Worm (Caenorhabditis elegans) whole organism, midembryonic: ENCODE data around the gene sec-23.

ENCODE experiments used
- T22C8.4 ChIP-seq: fragments of 200-800 bp; sonication (Bioruptor generic); IDR thresholded peaks from 2 replicates; pipeline ENCODE4 v1.3.6; 2022; ENCODE audit warnings: missing genetic modification characterization, missing compliant biosample characterization
- flt-1 ChIP-seq: fragments of 200-800 bp; sonication (Bioruptor generic); IDR thresholded peaks from 2 replicates; pipeline ENCODE4 v1.3.6; 2022; ENCODE audit warnings: missing genetic modification characterization, missing compliant biosample characterization
- klf-2 ChIP-seq: fragments of 200-800 bp; sonication (Bioruptor generic); conservative IDR thresholded peaks from 2 replicates; pipeline ENCODE4 v1.3.6; 2022; ENCODE audit warnings: missing genetic modification reagents, missing genetic modification characterization, missing compliant biosample characterization
- med-1 ChIP-seq: sonication (generic microtip); optimal IDR thresholded peaks from 2 replicates; lab custom pipeline; 2017; ENCODE audit warnings: missing genetic modification characterization, mild to moderate bottlenecking, missing compliant biosample characterization, antibody characterized with exemption, missing genetic modification reagents; ENCODE audit not compliant: insufficient read depth
- ref-1 ChIP-seq: fragments of 200-800 bp; sonication (Bioruptor generic); conservative IDR thresholded peaks from 2 replicates; pipeline ENCODE4 v1.3.6; 2022; ENCODE audit warnings: missing genetic modification reagents, missing genetic modification characterization, missing compliant biosample characterization
- tab-1 ChIP-seq: fragments of 200-800 bp; sonication (Bioruptor generic); IDR thresholded peaks from 2 replicates; pipeline ENCODE4 v1.3.6; 2022; ENCODE audit warnings: missing genetic modification characterization, missing compliant biosample characterization
- ztf-23 ChIP-seq: fragments of 200-800 bp; sonication (Bioruptor generic); IDR thresholded peaks from 2 replicates; pipeline ENCODE4 v1.3.6; 2022; ENCODE audit warnings: missing genetic modification reagents, missing genetic modification characterization, missing compliant biosample characterization
- ztf-29 ChIP-seq: fragments of 200-800 bp; sonication (Bioruptor generic); IDR thresholded peaks from 2 replicates; pipeline ENCODE4 v1.3.6; 2022; ENCODE audit warnings: missing genetic modification reagents, missing genetic modification characterization, missing compliant biosample characterization

DNA sequence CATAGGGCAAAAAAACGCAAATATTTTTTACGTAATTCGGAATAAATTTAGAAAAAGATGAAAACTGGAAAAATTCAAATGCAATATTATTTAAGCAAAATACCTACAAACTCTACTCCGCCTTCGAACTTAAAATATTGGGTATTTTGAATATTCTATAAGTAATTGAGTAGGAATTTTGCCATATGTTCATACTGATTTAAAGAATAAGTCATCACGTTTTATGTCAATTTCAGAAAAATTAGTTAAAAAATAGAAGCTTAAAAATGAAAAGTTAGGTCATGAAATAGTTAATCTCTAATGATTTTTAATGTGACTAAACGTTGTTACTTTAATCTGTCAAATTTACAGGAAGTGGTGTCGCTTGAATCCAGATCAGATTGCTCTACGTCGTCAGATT is 60.4 kb downstream of the sec-23 start, which contains the start of gene F19B2.7:
- TF ChIP-seq T22C8.4 (no peak), ztf-23 (no peak), tab-1 (GFP tag; lab: Robert Waterston, UW) (no peak), klf-2 (GFP tag; lab: Robert Waterston, UW) (no peak), flt-1 (GFP tag; lab: Robert Waterston, UW) (no peak), med-1 (GFP tag; lab: Kevin White, UChicago) (no peak), ztf-29 (no peak), ref-1 (no peak)
